Fruit fly (Drosophila melanogaster): ENCODE data around the gene tal-2A.
A peak's percentile ranks its signal among the peaks of the same experiment; 100 is the strongest.

The tal-2A gene

dm6 chr3R:13820483-13820882, 7.6 kb downstream of the tal-2A start (continued):
- TF ChIP-seq sd (tag; optimal IDR thresholded peaks at IDR 0.05) = peak; percentile 80
- no peak for TF ChIP-seq CG32532 (GFP tag; IDR thresholded peaks at IDR 0.05)
- TF ChIP-seq br (optimal IDR thresholded peaks at IDR 0.05) = no peak
- TF ChIP-seq abd-A (tag; optimal IDR thresholded peaks at IDR 0.05) = peak; percentile 90
- TF ChIP-seq CG2875 (GFP tag; optimal IDR thresholded peaks at IDR 0.05) = peak; percentile 17
- no peak for TF ChIP-seq sob (GFP tag; IDR thresholded peaks at IDR 0.05)
- TF ChIP-seq Eip74EF (GFP tag; optimal IDR thresholded peaks at IDR 0.05) = no peak
- TF ChIP-seq CkIIα-i1 (GFP tag; IDR thresholded peaks at IDR 0.05) = no peak
- no peak for TF ChIP-seq p53 (GFP tag; optimal IDR thresholded peaks at IDR 0.05)
- TF ChIP-seq Hmr (GFP tag; optimal IDR thresholded peaks at IDR 0.05) = no peak
- no peak for TF ChIP-seq lbe (GFP tag; optimal IDR thresholded peaks at IDR 0.05)
- TF ChIP-seq ATbp (GFP tag; optimal IDR thresholded peaks at IDR 0.05) = peak; percentile 48
- no peak for TF ChIP-seq H2.0 (GFP tag; IDR thresholded peaks at IDR 0.05)
- no peak for TF ChIP-seq dati (GFP tag; IDR thresholded peaks at IDR 0.05)
- no peak for TF ChIP-seq pita (GFP tag; optimal IDR thresholded peaks at IDR 0.05)
- TF ChIP-seq zf30C (GFP tag; optimal IDR thresholded peaks at IDR 0.05) = no peak
- peak; percentile 16 for TF ChIP-seq dmrt99B (tag; optimal IDR thresholded peaks at IDR 0.05)
- TF ChIP-seq Drgx (GFP tag; IDR thresholded peaks at IDR 0.05) = no peak
- TF ChIP-seq CG13287 (GFP tag; IDR thresholded peaks at IDR 0.05; ENCODE audit: partially characterized antibody) = no peak
- TF ChIP-seq CG6683 (GFP tag; optimal IDR thresholded peaks at IDR 0.05) = no peak
- no peak for TF ChIP-seq Dp (GFP tag; optimal IDR thresholded peaks at IDR 0.05)
- TF ChIP-seq Dbx (GFP tag; IDR thresholded peaks at IDR 0.05) = no peak
- TF ChIP-seq mam (GFP tag; optimal IDR thresholded peaks at IDR 0.05) = no peak
- TF ChIP-seq Mrtf (GFP tag; IDR thresholded peaks at IDR 0.05) = no peak
- TF ChIP-seq so (GFP tag; IDR thresholded peaks at IDR 0.05) = no peak
- no peak for TF ChIP-seq fu2 (GFP tag; optimal IDR thresholded peaks at IDR 0.05)
- no peak for TF ChIP-seq Sox100B (GFP tag; optimal IDR thresholded peaks at IDR 0.05)
- TF ChIP-seq Lim3 (GFP tag; IDR thresholded peaks at IDR 0.05) = no peak
- TF ChIP-seq Neu2 (GFP tag; optimal IDR thresholded peaks at IDR 0.05; ENCODE audit: borderline replicate concordance) = no peak
- no peak for TF ChIP-seq Dek (tag; optimal IDR thresholded peaks at IDR 0.05)
- no peak for TF ChIP-seq CG11723 (GFP tag; optimal IDR thresholded peaks at IDR 0.05)
- TF ChIP-seq ken (GFP tag; IDR thresholded peaks at IDR 0.05) = no peak
- TF ChIP-seq mld (GFP tag; IDR thresholded peaks at IDR 0.05; ENCODE audit: partially characterized antibody) = no peak
- TF ChIP-seq CG18262 (tag; optimal IDR thresholded peaks at IDR 0.05) = no peak
- TF ChIP-seq gt (GFP tag; IDR thresholded peaks at IDR 0.05) = no peak
- no peak for TF ChIP-seq ERR (GFP tag; optimal IDR thresholded peaks at IDR 0.05)
- no peak for TF ChIP-seq CG4282 (GFP tag; optimal IDR thresholded peaks at IDR 0.05)
- no peak for TF ChIP-seq CG3838 (GFP tag; optimal IDR thresholded peaks at IDR 0.05)
- TF ChIP-seq Vsx1 (GFP tag; optimal IDR thresholded peaks at IDR 0.05) = peak; percentile 44
- no peak for TF ChIP-seq CG11695 (GFP tag; IDR thresholded peaks at IDR 0.05)
- TF ChIP-seq ems (GFP tag; optimal IDR thresholded peaks at IDR 0.05) = no peak
- no peak for TF ChIP-seq vnd (GFP tag; IDR thresholded peaks at IDR 0.05; ENCODE audit: partially characterized antibody)
- TF ChIP-seq gce (GFP tag; IDR thresholded peaks at IDR 0.05) = no peak
- TF ChIP-seq Doc3 (GFP tag; IDR thresholded peaks at IDR 0.05; ENCODE audit: partially characterized antibody) = no peak
- TF ChIP-seq gcm (GFP tag; optimal IDR thresholded peaks at IDR 0.05) = no peak
- no peak for TF ChIP-seq slbo (GFP tag; IDR thresholded peaks at IDR 0.05)
- TF ChIP-seq tap (tag; optimal IDR thresholded peaks at IDR 0.05) = peak; percentile 7
- TF ChIP-seq C15 (GFP tag; IDR thresholded peaks at IDR 0.05) = no peak
- no peak for TF ChIP-seq Ada2b (GFP tag; IDR thresholded peaks at IDR 0.05)
- TF ChIP-seq luna (GFP tag; optimal IDR thresholded peaks at IDR 0.05) = no peak
- TF ChIP-seq gsb-n (tag; optimal IDR thresholded peaks at IDR 0.05) = peak; percentile 15
- no peak for TF ChIP-seq z (GFP tag; IDR thresholded peaks at IDR 0.05)

Measured in whole organism, embryonic.